Fruit fly (Drosophila melanogaster) whole organism, wandering third instar larva: ENCODE measurements around the gene CG18428.

ENCODE experiments used
- Abd-B ChIP-seq: fragments of >200 bp; optimal IDR thresholded peaks from 2 replicates; lab custom pipeline; 2017; ENCODE audit warnings: missing biosample characterization, missing genetic modification characterization
- CG32264 ChIP-seq: fragments of 200-800 bp; sonication (Bioruptor generic); optimal IDR thresholded peaks from 2 replicates; lab custom pipeline; 2016; ENCODE audit warnings: missing biosample characterization, missing genetic modification characterization
- CG9705 ChIP-seq: fragments of 200-800 bp; sonication (Bioruptor generic); optimal IDR thresholded peaks from 2 replicates; lab custom pipeline; 2018; ENCODE audit warnings: missing biosample characterization, mild to moderate bottlenecking, missing genetic modification characterization
- CrebA ChIP-seq: fragments of 200-800 bp; sonication (Bioruptor generic); optimal IDR thresholded peaks from 2 replicates; lab custom pipeline; 2016; ENCODE audit warnings: missing biosample characterization, mild to moderate bottlenecking, missing genetic modification characterization, borderline replicate concordance
- Dfd ChIP-seq: fragments of >200 bp; optimal IDR thresholded peaks from 2 replicates; lab custom pipeline; 2017; ENCODE audit warnings: missing biosample characterization, missing genetic modification characterization
- Dif ChIP-seq: fragments of 200-275, 200-300 bp; sonication (Bioruptor generic); optimal IDR thresholded peaks from 2 replicates; lab custom pipeline; 2018; ENCODE audit warnings: missing biosample characterization, missing genetic modification characterization; ENCODE audit not compliant: partially characterized antibody
- GATAd ChIP-seq: sonication (Bioruptor generic); optimal IDR thresholded peaks from 2 replicates; lab custom pipeline; 2016; ENCODE audit warnings: missing biosample characterization, missing genetic modification characterization
- HLH106 ChIP-seq: fragments of 200-800 bp; optimal IDR thresholded peaks from 3 replicates; lab custom pipeline; 2019; ENCODE audit warnings: missing biosample characterization, mild to moderate bottlenecking, missing genetic modification characterization, moderate library complexity
- Hnf4 ChIP-seq: fragments of 200-800 bp; sonication (Bioruptor generic); optimal IDR thresholded peaks from 2 replicates; lab custom pipeline; 2016; ENCODE audit warnings: missing biosample characterization, mild to moderate bottlenecking, missing genetic modification characterization
- Hr78 ChIP-seq: fragments of >200 bp; optimal IDR thresholded peaks from 2 replicates; lab custom pipeline; 2017; ENCODE audit warnings: missing biosample characterization, missing genetic modification characterization
- Hr83 ChIP-seq: fragments of 200-300 bp; sonication (Bioruptor generic); optimal IDR thresholded peaks from 2 replicates; lab custom pipeline; 2016; ENCODE audit warnings: missing biosample characterization, mild to moderate bottlenecking, missing genetic modification characterization, moderate library complexity; ENCODE audit not compliant: poor library complexity, severe bottlenecking
- Jra ChIP-seq: sonication (Bioruptor generic); optimal IDR thresholded peaks from 2 replicates; lab custom pipeline; 2016; ENCODE audit warnings: missing biosample characterization, missing genetic modification characterization
- Mio ChIP-seq: sonication (Bioruptor generic); optimal IDR thresholded peaks from 2 replicates; lab custom pipeline; 2016; ENCODE audit warnings: missing biosample characterization, missing genetic modification characterization
- Myc ChIP-seq: fragments of >200 bp; optimal IDR thresholded peaks from 2 replicates; lab custom pipeline; 2017
- N ChIP-seq: fragments of >200 bp; optimal IDR thresholded peaks from 2 replicates; lab custom pipeline; 2018; ENCODE audit warnings: missing biosample characterization, missing external identifiers, missing genetic modification characterization
- OdsH ChIP-seq: fragments of 200-800 bp; sonication (Bioruptor generic); optimal IDR thresholded peaks from 2 replicates; lab custom pipeline; 2016; ENCODE audit warnings: missing biosample characterization, mild to moderate bottlenecking, missing genetic modification characterization
- Rel ChIP-seq, 2 experiments: fragments of 200-800 bp; sonication (Bioruptor generic) in 1 of 2; optimal IDR thresholded peaks; 2 replicates in 1 of 2; 3 replicates in 1 of 2; lab custom pipeline; 2016 to 2019; ENCODE audit warnings: mild to moderate bottlenecking in 2 of 2, missing biosample characterization in 2 of 2, missing genetic modification characterization in 2 of 2, moderate library complexity in 1 of 2
- Sp1 ChIP-seq: fragments of 200-800 bp; sonication (Bioruptor generic); optimal IDR thresholded peaks from 3 replicates; lab custom pipeline; 2019; ENCODE audit warnings: missing biosample characterization, mild to moderate bottlenecking, missing genetic modification characterization, moderate library complexity
- Vsx2 ChIP-seq: fragments of 200-300, 225-300 bp; sonication (Bioruptor generic); optimal IDR thresholded peaks from 2 replicates; lab custom pipeline; 2018; ENCODE audit warnings: missing biosample characterization, missing genetic modification characterization; ENCODE audit not compliant: partially characterized antibody
- br ChIP-seq: fragments of 200-800 bp; sonication (Bioruptor generic); optimal IDR thresholded peaks from 2 replicates; lab custom pipeline; 2016; ENCODE audit warnings: missing biosample characterization, missing genetic modification characterization
- brk ChIP-seq: fragments of 200-800 bp; sonication (Bioruptor generic); optimal IDR thresholded peaks from 2 replicates; lab custom pipeline; 2016; ENCODE audit warnings: missing biosample characterization, mild to moderate bottlenecking, missing genetic modification characterization
- dl ChIP-seq, 2 experiments: fragments of 175-275, 200-275 bp in 1 of 2; fragments of 200-275 bp in 1 of 2; sonication (Bioruptor generic); optimal IDR thresholded peaks; lab custom pipeline; 2018; ENCODE audit warnings: mild to moderate bottlenecking in 2 of 2, missing biosample characterization in 2 of 2, missing genetic modification characterization in 2 of 2, moderate library complexity in 2 of 2; ENCODE audit not compliant: partially characterized antibody in 2 of 2, insufficient read depth in 1 of 2
- dmrt93B ChIP-seq: fragments of 200-800 bp; sonication (Bioruptor generic); optimal IDR thresholded peaks from 2 replicates; lab custom pipeline; 2018; ENCODE audit warnings: missing biosample characterization, mild to moderate bottlenecking, missing genetic modification characterization
- dsf ChIP-seq: sonication (Bioruptor generic); optimal IDR thresholded peaks from 2 replicates; lab custom pipeline; 2016; ENCODE audit warnings: missing biosample characterization, missing genetic modification characterization, borderline replicate concordance
- ey ChIP-seq: fragments of 200-800 bp; sonication (Bioruptor generic); optimal IDR thresholded peaks from 2 replicates; lab custom pipeline; 2016; ENCODE audit warnings: missing biosample characterization, missing genetic modification characterization
- foxo ChIP-seq, 2 experiments: fragments of 200-800 bp; sonication (Bioruptor generic); optimal IDR thresholded peaks; 2 replicates in 1 of 2; 3 replicates in 1 of 2; lab custom pipeline; 2016 to 2017; ENCODE audit warnings: missing biosample characterization in 2 of 2, missing genetic modification characterization in 2 of 2
- fru ChIP-seq: fragments of 200-800 bp; sonication (Bioruptor generic); optimal IDR thresholded peaks from 3 replicates; lab custom pipeline; 2016; ENCODE audit warnings: missing biosample characterization, mild to moderate bottlenecking, missing genetic modification characterization
- h ChIP-seq: fragments of 200-800 bp; sonication (Bioruptor generic); optimal IDR thresholded peaks from 3 replicates; lab custom pipeline; 2016; ENCODE audit warnings: missing biosample characterization, mild to moderate bottlenecking, missing genetic modification characterization
- jim ChIP-seq: fragments of 175-275, 200-325 bp; sonication (Bioruptor generic); optimal IDR thresholded peaks from 2 replicates; lab custom pipeline; 2016; ENCODE audit warnings: missing biosample characterization, mild to moderate bottlenecking, missing genetic modification characterization
- lola ChIP-seq: fragments of >200 bp; optimal IDR thresholded peaks from 2 replicates; lab custom pipeline; 2017; ENCODE audit warnings: missing biosample characterization, missing genetic modification characterization
- pan ChIP-seq: fragments of >200 bp; optimal IDR thresholded peaks from 2 replicates; lab custom pipeline; 2017
- psq ChIP-seq: fragments of 200-800 bp; sonication (Bioruptor generic); optimal IDR thresholded peaks from 3 replicates; lab custom pipeline; 2017; ENCODE audit warnings: missing biosample characterization, mild to moderate bottlenecking, missing genetic modification characterization, moderate library complexity
- rgr ChIP-seq: fragments of 200-800 bp; sonication (Bioruptor generic); optimal IDR thresholded peaks from 3 replicates; lab custom pipeline; 2016; ENCODE audit warnings: missing biosample characterization, mild to moderate bottlenecking, missing genetic modification characterization
- sage ChIP-seq: fragments of 200-800 bp; sonication (Bioruptor generic); optimal IDR thresholded peaks from 2 replicates; lab custom pipeline; 2016; ENCODE audit warnings: missing biosample characterization, mild to moderate bottlenecking, missing genetic modification characterization
- sv ChIP-seq: fragments of 200-800 bp; sonication (Bioruptor generic); optimal IDR thresholded peaks from 3 replicates; lab custom pipeline; 2016; ENCODE audit warnings: missing biosample characterization, missing genetic modification characterization
- tai ChIP-seq: sonication (Bioruptor generic); optimal IDR thresholded peaks from 2 replicates; lab custom pipeline; 2016; ENCODE audit warnings: missing biosample characterization, missing genetic modification characterization
- usp ChIP-seq: fragments of >200 bp; optimal IDR thresholded peaks from 2 replicates; lab custom pipeline; 2017; ENCODE audit warnings: missing biosample characterization, missing genetic modification characterization
- woc ChIP-seq: sonication (Bioruptor generic); optimal IDR thresholded peaks from 2 replicates; lab custom pipeline; 2016; ENCODE audit warnings: missing biosample characterization, mild to moderate bottlenecking, missing genetic modification characterization

The CG18428 gene

DNA sequence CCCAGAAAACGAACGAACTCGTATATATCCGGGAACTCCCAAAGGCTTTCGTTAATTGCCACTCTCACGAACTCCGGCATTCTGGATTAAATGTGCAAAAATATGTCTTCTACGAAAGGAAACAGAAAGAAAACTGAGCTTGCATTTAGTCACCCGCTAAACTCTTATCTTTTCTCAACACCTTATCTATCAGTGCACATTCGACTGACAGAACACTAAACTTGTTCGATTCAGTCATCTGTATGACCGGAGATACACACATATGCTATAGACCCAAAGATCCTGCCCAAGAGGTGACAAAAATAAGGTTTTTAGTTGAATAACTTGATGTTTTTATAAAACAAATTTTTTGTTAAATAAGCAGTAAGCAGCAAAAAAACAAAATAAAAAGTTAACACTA is 41.0 kb downstream of the CG18428 start, which contains the start of gene p38c:
TSS of gene p38c (minus strand) at position 101 of the 400 bp plus-strand sequence.
- TF ChIP-seq Dfd (GFP tag; lab: Kevin White, UChicago): no peak
- TF ChIP-seq sage: no peak
- no peak for TF ChIP-seq Rel (GFP tag; optimal IDR thresholded peaks at IDR 0.05; lab: Kevin White, UChicago)
- peak; percentile 55 for TF ChIP-seq Rel (tag; optimal IDR thresholded peaks at IDR 0.05; lab: Kevin White, UChicago)

DNA sequence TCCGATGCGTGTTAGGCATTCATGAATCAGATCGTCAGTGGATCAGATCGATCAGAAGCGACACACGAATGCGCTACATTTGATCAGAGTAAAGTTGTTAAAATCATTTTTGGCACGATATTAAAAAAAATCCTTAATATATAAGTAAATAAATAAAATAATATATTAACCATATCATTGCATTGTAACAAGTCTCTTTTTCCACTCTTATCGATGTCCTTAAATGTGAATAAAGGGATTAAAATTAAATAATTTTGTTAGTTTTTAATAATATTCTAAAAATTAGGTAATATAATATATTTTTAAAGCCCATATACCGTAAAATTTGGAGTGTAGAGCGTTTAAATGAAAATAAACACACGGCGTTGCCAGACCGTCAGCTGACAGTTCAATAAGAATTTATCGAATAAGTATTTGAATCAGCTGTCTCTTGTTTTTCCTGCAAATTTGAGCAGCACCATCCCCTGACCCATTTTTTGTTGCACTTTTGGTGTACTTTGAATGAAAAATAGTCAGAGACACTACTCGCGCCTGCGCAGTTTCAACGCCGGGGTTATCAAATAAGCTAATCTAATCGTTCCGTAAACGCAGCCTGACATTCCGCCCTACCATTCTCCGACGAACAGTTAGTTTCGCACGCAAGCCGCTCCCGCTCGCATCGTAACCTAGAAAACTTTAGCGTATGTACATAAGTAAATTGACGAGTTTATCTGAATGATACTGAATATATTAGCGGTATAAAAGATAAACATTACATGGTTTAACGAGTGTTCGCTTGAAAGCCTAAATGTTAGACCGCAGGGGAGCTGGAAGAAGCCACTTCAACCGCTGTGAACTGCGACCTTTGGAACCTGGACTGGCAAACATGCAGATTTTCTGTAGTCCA is 43.0 kb downstream of the CG18428 start, which contains the start of the genes p38a and CG6178:
TSS of gene p38a (minus strand) at position 398 of the 886 bp plus-strand sequence.
TSS of gene CG6178 (plus strand) at position 424 of the 886 bp plus-strand sequence.
- TF ChIP-seq HLH106 (tag; lab: Kevin White, UChicago) (peak; percentile 99), sv (peak; percentile 56), foxo (GFP tag; optimal IDR thresholded peaks at IDR 0.05; lab: Kevin White, UChicago) (peak in 1 of 2 experiments; percentile 96), dsf (peak; percentile 66), Rel (GFP tag; optimal IDR thresholded peaks at IDR 0.05; lab: Kevin White, UChicago) (peak; percentile 37), Rel (tag; optimal IDR thresholded peaks at IDR 0.05; lab: Kevin White, UChicago) (peak; percentile 86), lola (GFP tag; lab: Kevin White, UChicago) (no peak), Dfd (GFP tag; lab: Kevin White, UChicago) (no peak), tai (GFP tag; lab: Kevin White, UChicago) (no peak), rgr (GFP tag; lab: Kevin White, UChicago) (peak; percentile 95), Hr83 (GFP tag; lab: Kevin White, UChicago) (peak; percentile 64), br (GFP tag; lab: Kevin White, UChicago) (peak; percentile 85), CG32264 (GFP tag; lab: Kevin White, UChicago) (peak; percentile 20), usp (GFP tag; lab: Kevin White, UChicago) (no peak), ey (GFP tag; lab: Kevin White, UChicago) (peak; percentile 73), Hr78 (GFP tag; lab: Kevin White, UChicago) (no peak), brk (GFP tag; lab: Kevin White, UChicago) (no peak), sage (peak; percentile 65), fru (GFP tag; lab: Kevin White, UChicago) (peak; percentile 92), Abd-B (no peak), jim (GFP tag; lab: Kevin White, UChicago) (no peak), dmrt93B (GFP tag; lab: Kevin White, UChicago) (peak; percentile 98), Jra (GFP tag; lab: Kevin White, UChicago) (peak; percentile 66), dl (GFP tag; optimal IDR thresholded peaks at IDR 0.05; lab: Kevin White, UChicago; ENCODE audit: insufficient read depth in 1 of 2, partially characterized antibody in 2 of 2) (no peak), GATAd (GFP tag; lab: Kevin White, UChicago) (no peak), h (GFP tag; lab: Kevin White, UChicago) (peak; percentile 86), CG9705 (GFP tag; lab: Kevin White, UChicago) (peak; percentile 91), N (GFP tag; lab: Kevin White, UChicago) (no peak), Hnf4 (GFP tag; lab: Kevin White, UChicago) (peak; percentile 62), Sp1 (GFP tag; lab: Kevin White, UChicago) (peak; percentile 99), Dif (GFP tag; lab: Kevin White, UChicago) (no peak), Myc (peak; percentile 55), psq (GFP tag; lab: Kevin White, UChicago) (peak; percentile 97), Mio (GFP tag; lab: Kevin White, UChicago) (peak; percentile 37), pan (lab: Kevin White, UChicago) (no peak), woc (GFP tag; lab: Kevin White, UChicago) (peak; percentile 55), CrebA (GFP tag; lab: Kevin White, UChicago) (no peak), OdsH (GFP tag; lab: Kevin White, UChicago) (peak; percentile 94), Vsx2 (GFP tag; lab: Kevin White, UChicago) (no peak)
